Worm (Caenorhabditis elegans): ENCODE measurements around the gene K04G7.1.

K04G7.1 gene

ce11 chrIII:7146341-7146740, 16.2 kb upstream of the K04G7.1 start:
- TF ChIP-seq unc-39 (tag; optimal IDR thresholded peaks at IDR 0.05) (no peak), alr-1 (tag; optimal IDR thresholded peaks at IDR 0.05) (no peak), sem-4 (tag; optimal IDR thresholded peaks at IDR 0.05) (no peak), nhr-12 (tag; optimal IDR thresholded peaks at IDR 0.05) (no peak), lin-13 (GFP tag; optimal IDR thresholded peaks at IDR 0.05) (no peak), ceh-16 (tag; optimal IDR thresholded peaks at IDR 0.05) (no peak), ztf-4 (tag; optimal IDR thresholded peaks at IDR 0.05) (no peak), nhr-11 (tag; optimal IDR thresholded peaks at IDR 0.05) (no peak), nhr-237 (tag; optimal IDR thresholded peaks at IDR 0.05) (no peak), Y55F3AM.14 (GFP tag; optimal IDR thresholded peaks at IDR 0.05) (no peak), crh-2 (tag; optimal IDR thresholded peaks at IDR 0.05) (no peak), dmd-4 (tag; optimal IDR thresholded peaks at IDR 0.05) (no peak), nhr-25 (tag; optimal IDR thresholded peaks at IDR 0.05) (no peak), peb-1 (tag; optimal IDR thresholded peaks at IDR 0.05) (no peak), ztf-11 (tag; optimal IDR thresholded peaks at IDR 0.05) (no peak), blmp-1 (tag; optimal IDR thresholded peaks at IDR 0.05; ENCODE audit: insufficient read depth) (no peak), zag-1 (tag; optimal IDR thresholded peaks at IDR 0.05) (no peak), elt-1 (tag; optimal IDR thresholded peaks at IDR 0.05) (no peak), nhr-129 (tag; optimal IDR thresholded peaks at IDR 0.05) (no peak), unc-55 (GFP tag; optimal IDR thresholded peaks at IDR 0.05) (no peak)

- no peak for TF ChIP-seq sma-3 (GFP tag; optimal IDR thresholded peaks at IDR 0.05)
- no peak for TF ChIP-seq ama-1 (optimal IDR thresholded peaks at IDR 0.05)
- TF ChIP-seq gmeb-1 (tag; optimal IDR thresholded peaks at IDR 0.05), result no peak
- TF ChIP-seq elt-1 (tag; optimal IDR thresholded peaks at IDR 0.05), result no peak
- no peak for TF ChIP-seq unc-62 (GFP tag; optimal IDR thresholded peaks at IDR 0.05)
- TF ChIP-seq nhr-12 (tag; optimal IDR thresholded peaks at IDR 0.05), result no peak
- TF ChIP-seq sem-4 (tag; optimal IDR thresholded peaks at IDR 0.05), result no peak
- no peak for TF ChIP-seq nhr-25 (tag; optimal IDR thresholded peaks at IDR 0.05)
- TF ChIP-seq zag-1 (tag; optimal IDR thresholded peaks at IDR 0.05), result no peak
- no peak for TF ChIP-seq ztf-11 (tag; optimal IDR thresholded peaks at IDR 0.05)
- no peak for TF ChIP-seq crh-2 (tag; optimal IDR thresholded peaks at IDR 0.05)
- TF ChIP-seq C34F6.9 (tag; optimal IDR thresholded peaks at IDR 0.05), result no peak
- no peak for TF ChIP-seq lsy-2 (tag; optimal IDR thresholded peaks at IDR 0.05)
- TF ChIP-seq elt-3 (tag; optimal IDR thresholded peaks at IDR 0.05), result no peak
- TF ChIP-seq fos-1 (tag; optimal IDR thresholded peaks at IDR 0.05), result no peak
- no peak for TF ChIP-seq nhr-237 (tag; optimal IDR thresholded peaks at IDR 0.05)
- no peak for TF ChIP-seq nhr-77 (tag; optimal IDR thresholded peaks at IDR 0.05)
- TF ChIP-seq lin-11 (tag; optimal IDR thresholded peaks at IDR 0.05), result no peak
Measured at ce11 chrIII:7148191-7148590, 14.3 kb upstream of the K04G7.1 start.

ce11 chrIII:7150162-7150561, 12.3 kb upstream of the K04G7.1 start:
- no peak for TF ChIP-seq blmp-1 (tag; optimal IDR thresholded peaks at IDR 0.05; ENCODE audit: insufficient read depth)
- TF ChIP-seq nhr-25 (tag; optimal IDR thresholded peaks at IDR 0.05), result no peak
- no peak for TF ChIP-seq lsy-2 (tag; optimal IDR thresholded peaks at IDR 0.05)
- TF ChIP-seq elt-3 (tag; optimal IDR thresholded peaks at IDR 0.05), result no peak
- no peak for TF ChIP-seq ztf-4 (tag; optimal IDR thresholded peaks at IDR 0.05)
- TF ChIP-seq unc-39 (tag; optimal IDR thresholded peaks at IDR 0.05), result no peak
- no peak for TF ChIP-seq C34F6.9 (tag; optimal IDR thresholded peaks at IDR 0.05)

- TF ChIP-seq unc-62 (GFP tag; optimal IDR thresholded peaks at IDR 0.05) (no peak), nhr-77 (tag; optimal IDR thresholded peaks at IDR 0.05) (no peak), ceh-16 (tag; optimal IDR thresholded peaks at IDR 0.05) (no peak), ztf-4 (tag; optimal IDR thresholded peaks at IDR 0.05) (peak; percentile 45), peb-1 (tag; optimal IDR thresholded peaks at IDR 0.05) (no peak), aly-2 (tag; optimal IDR thresholded peaks at IDR 0.05) (no peak), lsy-2 (tag; optimal IDR thresholded peaks at IDR 0.05) (no peak), C34F6.9 (tag; optimal IDR thresholded peaks at IDR 0.05) (no peak), nhr-25 (tag; optimal IDR thresholded peaks at IDR 0.05) (peak; percentile 56), egl-27 (tag; optimal IDR thresholded peaks at IDR 0.05) (peak; percentile 26), unc-55 (GFP tag; optimal IDR thresholded peaks at IDR 0.05) (no peak), nhr-23 (tag; optimal IDR thresholded peaks at IDR 0.05) (no peak), fos-1 (tag; optimal IDR thresholded peaks at IDR 0.05) (peak; percentile 0), skn-1 (tag; optimal IDR thresholded peaks at IDR 0.05) (no peak), lin-39 (tag; optimal IDR thresholded peaks at IDR 0.05) (no peak)
Measured at ce11 chrIII:7152569-7152968, 9.9 kb upstream of the K04G7.1 start.

All from whole organism, L2 larva.